Worm (Caenorhabditis elegans) whole organism, L1 larva: Measurements from ENCODE around the gene lgc-6.

Source experiments
- aly-2 ChIP-seq: fragments of 150-350 bp; optimal IDR thresholded peaks from 2 replicates; lab custom pipeline; 2014; ENCODE audit warnings: missing biosample characterization, missing genetic modification characterization
- ama-1 ChIP-seq: fragments of 150-350 bp; optimal IDR thresholded peaks from 2 replicates; lab custom pipeline; 2014
- nhr-237 ChIP-seq: fragments of 150-350 bp; optimal IDR thresholded peaks from 2 replicates; lab custom pipeline; 2014; ENCODE audit warnings: missing biosample characterization, missing genetic modification characterization
- nhr-71 ChIP-seq: sonication (generic microtip); optimal IDR thresholded peaks from 2 replicates; lab custom pipeline; 2016; ENCODE audit warnings: mild to moderate bottlenecking, missing genetic modification characterization, moderate library complexity, missing compliant biosample characterization
- nhr-76 ChIP-seq: sonication (generic microtip); optimal IDR thresholded peaks from 2 replicates; lab custom pipeline; 2017; ENCODE audit warnings: missing biosample characterization, missing genetic modification characterization

ce11 chrIV:8325667-8326066 is 14.1 kb upstream of the lgc-6 start, which contains the start of gene F35H10.3:
- TF ChIP-seq nhr-237, result no peak
- no peak for TF ChIP-seq ama-1 (lab: Kevin White, UChicago)
- TF ChIP-seq nhr-71, result no peak
- TF ChIP-seq nhr-76 (tag; lab: Kevin White, UChicago), result no peak
- no peak for TF ChIP-seq aly-2 (tag; lab: Kevin White, UChicago)
